Worm (Caenorhabditis elegans): ENCODE results near the gene R08D7.7.

R08D7.7 gene

ce11 chrIII:8986872-8987271 is 3.0 kb upstream of the R08D7.7 start (continued):
- TF ChIP-seq hlh-4 (tag; optimal IDR thresholded peaks at IDR 0.05) = no peak
- peak; percentile 47 for TF ChIP-seq tbx-2 (tag; optimal IDR thresholded peaks at IDR 0.05)
- TF ChIP-seq mdl-1 (tag; optimal IDR thresholded peaks at IDR 0.05) = peak in 1 of 2 experiments; percentile 55
- peak; percentile 85 for TF ChIP-seq blmp-1 (tag; optimal IDR thresholded peaks at IDR 0.05)
- no peak for TF ChIP-seq swsn-7 (tag; optimal IDR thresholded peaks at IDR 0.05)
- TF ChIP-seq nhr-20 (tag; optimal IDR thresholded peaks at IDR 0.05) = peak; percentile 47
- TF ChIP-seq dsc-1 (tag; optimal IDR thresholded peaks at IDR 0.05) = peak; percentile 67

- TF ChIP-seq unc-98 (GFP tag; IDR thresholded peaks at IDR 0.05) = no peak
- no peak for TF ChIP-seq sptf-1 (tag; optimal IDR thresholded peaks at IDR 0.05)
- no peak for TF ChIP-seq grh-1 (GFP tag; IDR thresholded peaks at IDR 0.05)
- TF ChIP-seq nhr-47 (tag; optimal IDR thresholded peaks at IDR 0.05) = peak; percentile 34
- no peak for TF ChIP-seq hlh-4 (tag; optimal IDR thresholded peaks at IDR 0.05)
- no peak for TF ChIP-seq rnt-1 (tag; optimal IDR thresholded peaks at IDR 0.05)
- TF ChIP-seq nhr-11 (tag; optimal IDR thresholded peaks at IDR 0.05) = no peak
- no peak for TF ChIP-seq ceh-8 (GFP tag; optimal IDR thresholded peaks at IDR 0.05)
- TF ChIP-seq Y116A8C.19 (tag; optimal IDR thresholded peaks at IDR 0.05; ENCODE audit: borderline replicate concordance) = no peak
- TF ChIP-seq sox-4 (tag; optimal IDR thresholded peaks at IDR 0.05) = peak; percentile 52
- TF ChIP-seq xbp-1 (tag; optimal IDR thresholded peaks at IDR 0.05) = no peak
- TF ChIP-seq efl-1 (optimal IDR thresholded peaks at IDR 0.05) = no peak
- TF ChIP-seq efl-1 (GFP tag; optimal IDR thresholded peaks at IDR 0.05 in 1 of 2) = no peak
- TF ChIP-seq dsc-1 (tag; optimal IDR thresholded peaks at IDR 0.05) = peak; percentile 95
- TF ChIP-seq pax-3 (tag; optimal IDR thresholded peaks at IDR 0.05) = peak; percentile 70
- no peak for TF ChIP-seq ztf-11 (tag; optimal IDR thresholded peaks at IDR 0.05)
- TF ChIP-seq fkh-4 (tag; optimal IDR thresholded peaks at IDR 0.05; ENCODE audit: borderline replicate concordance) = no peak
- no peak for TF ChIP-seq snpc-4 (tag; optimal IDR thresholded peaks at IDR 0.05)
- TF ChIP-seq nhr-237 (tag; optimal IDR thresholded peaks at IDR 0.05) = no peak
- no peak for TF ChIP-seq tlp-1 (tag; optimal IDR thresholded peaks at IDR 0.05)
- TF ChIP-seq isw-1 (GFP tag; IDR thresholded peaks at IDR 0.05) = no peak
- no peak for TF ChIP-seq nhr-28 (tag; optimal IDR thresholded peaks at IDR 0.05)
- TF ChIP-seq irx-1 (tag; optimal IDR thresholded peaks at IDR 0.05) = no peak
- no peak for TF ChIP-seq unc-62 (GFP tag; optimal IDR thresholded peaks at IDR 0.05)
- TF ChIP-seq swsn-7 (tag; optimal IDR thresholded peaks at IDR 0.05) = no peak
- TF ChIP-seq lin-13 (GFP tag; optimal IDR thresholded peaks at IDR 0.05) = no peak
- no peak for TF ChIP-seq mef-2 (tag; optimal IDR thresholded peaks at IDR 0.05)
- no peak for TF ChIP-seq fos-1 (tag; optimal IDR thresholded peaks at IDR 0.05)
- no peak for TF ChIP-seq ceh-88 (GFP tag; IDR thresholded peaks at IDR 0.05)
- TF ChIP-seq mep-1 (tag; optimal IDR thresholded peaks at IDR 0.05) = no peak
These were observed 1.8 kb upstream of the R08D7.7 start for ce11 chrIII:8988061-8988460.

DNA sequence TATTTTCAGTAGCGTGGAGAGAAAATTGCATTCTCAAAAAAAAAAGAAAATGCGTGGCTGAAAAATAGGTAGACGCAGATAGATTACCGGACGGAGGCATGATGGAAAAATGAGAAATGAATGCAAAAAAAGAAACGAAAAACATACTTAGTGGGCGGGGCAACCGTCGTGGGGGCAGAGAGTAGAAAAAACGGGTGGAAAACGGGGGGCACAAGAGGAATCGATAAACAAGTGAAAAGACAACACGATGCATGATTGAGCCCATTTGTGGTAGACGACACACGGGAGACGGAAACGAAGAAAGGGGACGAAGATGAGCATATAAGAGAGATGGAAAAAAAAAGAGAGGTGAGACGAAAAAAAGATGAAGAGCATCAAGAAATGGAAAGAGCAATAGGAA is 1.3 kb upstream of the R08D7.7 start:
- peak in 1 of 2 experiments; percentile 9 for TF ChIP-seq lsy-2 (tag; optimal IDR thresholded peaks at IDR 0.05)
- TF ChIP-seq fkh-8 (tag; optimal IDR thresholded peaks at IDR 0.05) = peak; percentile 39
- TF ChIP-seq ceh-82 (tag; optimal IDR thresholded peaks at IDR 0.05) = peak in 1 of 3 experiments; percentile 14
- peak; percentile 64 for TF ChIP-seq lin-14 (GFP tag; optimal IDR thresholded peaks at IDR 0.05)
- no peak for TF ChIP-seq aha-1 (tag; optimal IDR thresholded peaks at IDR 0.05)
- TF ChIP-seq fos-1 (tag; optimal IDR thresholded peaks at IDR 0.05) = no peak
- peak; percentile 2 for TF ChIP-seq skn-1 (tag; optimal IDR thresholded peaks at IDR 0.05)
- TF ChIP-seq egl-27 (tag; optimal IDR thresholded peaks at IDR 0.05) = no peak
- TF ChIP-seq tbx-2 (tag; optimal IDR thresholded peaks at IDR 0.05) = no peak
